Worm (Caenorhabditis elegans): ENCODE data around the gene elo-5.
A peak's percentile ranks its signal among the peaks of the same experiment; 100 is the strongest.

Gene elo-5

DNA sequence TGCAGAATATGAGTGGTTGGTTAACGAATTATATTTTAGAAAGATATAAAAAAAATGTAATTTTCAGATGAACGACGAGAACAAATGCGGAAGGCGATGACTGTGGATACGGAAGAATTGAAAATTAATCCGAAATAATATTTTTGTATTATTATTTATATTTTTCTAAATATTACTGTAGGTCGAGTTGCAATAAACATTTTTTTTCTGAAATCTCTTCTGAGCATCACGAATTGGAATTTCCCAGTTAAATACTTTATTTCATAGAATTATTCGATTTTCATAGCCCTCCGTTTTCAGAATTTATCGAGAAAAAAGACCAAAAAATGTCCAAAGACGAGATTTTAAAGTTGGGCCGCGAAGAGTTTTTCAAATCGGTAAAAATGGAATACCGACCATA lies 20.6 kb upstream of the elo-5 start, which contains the start of gene ZK616.2:
Gene ZK616.2, plus strand, starts transcription at position 301 of the 400 bp plus-strand sequence.
- TF ChIP-seq ahr-1 (tag; optimal IDR thresholded peaks at IDR 0.05) (no peak), ceh-6 (GFP tag; optimal IDR thresholded peaks at IDR 0.05) (no peak), zip-5 (tag; optimal IDR thresholded peaks at IDR 0.05) (no peak), ceh-30 (tag; optimal IDR thresholded peaks at IDR 0.05) (no peak), C38D4.7 (GFP tag; optimal IDR thresholded peaks at IDR 0.05) (no peak), eyg-1 (tag; optimal IDR thresholded peaks at IDR 0.05) (no peak), mec-3 (tag; optimal IDR thresholded peaks at IDR 0.05; ENCODE audit: borderline replicate concordance) (no peak), Y22D7AL.16 (tag; optimal IDR thresholded peaks at IDR 0.05) (no peak), ceh-48 (tag; optimal IDR thresholded peaks at IDR 0.05) (no peak), pax-1 (tag; optimal IDR thresholded peaks at IDR 0.05) (no peak), pat-9 (tag; optimal IDR thresholded peaks at IDR 0.05) (no peak), unc-3 (GFP tag; conservative IDR thresholded peaks at IDR 0.05) (no peak), unc-3 (tag; optimal IDR thresholded peaks at IDR 0.05) (no peak), hlh-13 (GFP tag; optimal IDR thresholded peaks at IDR 0.05) (no peak), tbx-2 (tag; optimal IDR thresholded peaks at IDR 0.05) (no peak), fkh-10 (GFP tag; optimal IDR thresholded peaks at IDR 0.05) (no peak), sox-2 (GFP tag; IDR thresholded peaks at IDR 0.05) (no peak)

ce11 chrIV:5396769-5397168 lies 19.9 kb upstream of the elo-5 start, which contains the start of gene ZK616.3:
Gene ZK616.3, plus strand, starts transcription at chrIV:5397069.
- TF ChIP-seq ceh-31 (tag; optimal IDR thresholded peaks at IDR 0.05) (no peak), tbx-7 (tag; optimal IDR thresholded peaks at IDR 0.05) (no peak), ceh-9 (tag; optimal IDR thresholded peaks at IDR 0.05) (no peak), pax-1 (tag; optimal IDR thresholded peaks at IDR 0.05) (no peak), dmd-4 (tag; optimal IDR thresholded peaks at IDR 0.05; ENCODE audit: borderline replicate concordance) (no peak), odd-2 (tag; optimal IDR thresholded peaks at IDR 0.05) (no peak), pha-4 (tag; optimal IDR thresholded peaks at IDR 0.05) (no peak), Y22D7AL.16 (tag; optimal IDR thresholded peaks at IDR 0.05) (no peak), unc-3 (GFP tag; conservative IDR thresholded peaks at IDR 0.05) (no peak), unc-3 (tag; optimal IDR thresholded peaks at IDR 0.05) (no peak), hlh-15 (tag; optimal IDR thresholded peaks at IDR 0.05) (no peak), ets-4 (tag; optimal IDR thresholded peaks at IDR 0.05) (no peak), ahr-1 (tag; optimal IDR thresholded peaks at IDR 0.05) (no peak), nfya-1 (tag; optimal IDR thresholded peaks at IDR 0.05) (no peak), K09A11.1 (tag; optimal IDR thresholded peaks at IDR 0.05; ENCODE audit: insufficient read depth) (no peak), unc-42 (tag; optimal IDR thresholded peaks at IDR 0.05) (no peak), fax-1 (tag; optimal IDR thresholded peaks at IDR 0.05) (no peak), fkh-6 (tag; optimal IDR thresholded peaks at IDR 0.05) (no peak), C38D4.7 (GFP tag; optimal IDR thresholded peaks at IDR 0.05) (no peak), tbx-2 (tag; optimal IDR thresholded peaks at IDR 0.05) (no peak)

- TF ChIP-seq ets-4 (tag; optimal IDR thresholded peaks at IDR 0.05) (no peak), ceh-18 (tag; optimal IDR thresholded peaks at IDR 0.05) (peak; percentile 19), elt-2 (tag; optimal IDR thresholded peaks at IDR 0.05) (peak; percentile 41), ceh-31 (tag; optimal IDR thresholded peaks at IDR 0.05) (peak; percentile 30), tbx-7 (tag; optimal IDR thresholded peaks at IDR 0.05) (no peak), nfya-1 (tag; optimal IDR thresholded peaks at IDR 0.05) (peak; percentile 35), unc-42 (tag; optimal IDR thresholded peaks at IDR 0.05) (peak; percentile 46), ceh-2 (tag; optimal IDR thresholded peaks at IDR 0.05) (no peak), C08G9.2 (tag; optimal IDR thresholded peaks at IDR 0.05) (no peak), unc-86 (tag; optimal IDR thresholded peaks at IDR 0.05) (peak; percentile 9), K09A11.1 (tag; optimal IDR thresholded peaks at IDR 0.05; ENCODE audit: insufficient read depth) (peak; percentile 41), ceh-48 (tag; optimal IDR thresholded peaks at IDR 0.05) (peak; percentile 91), ceh-14 (tag; optimal IDR thresholded peaks at IDR 0.05) (peak; percentile 19), ceh-34 (tag; optimal IDR thresholded peaks at IDR 0.05) (peak; percentile 41), tbx-2 (tag; optimal IDR thresholded peaks at IDR 0.05) (peak; percentile 30), ceh-30 (tag; optimal IDR thresholded peaks at IDR 0.05) (peak; percentile 22)
Observed at ce11 chrIV:5394687-5395086, 17.8 kb upstream of the elo-5 start, which contains the start of the genes perm-3 and swsn-6. Gene perm-3, minus strand, starts transcription at chrIV:5394804. Gene swsn-6, plus strand, starts transcription at chrIV:5395033.
